Worm (Caenorhabditis elegans) whole organism, L4 larva: ENCODE data around the gene C35A5.3.

Source experiments
- T26A8.4 ChIP-seq: fragments of 200-800 bp; sonication (Bioruptor generic); IDR thresholded peaks from 2 replicates; pipeline ENCODE4 v1.3.6; 2022; ENCODE audit warnings: missing genetic modification characterization, missing compliant biosample characterization
- daf-19 ChIP-seq: fragments of 200-800 bp; sonication (Bioruptor generic); conservative IDR thresholded peaks from 2 replicates; pipeline ENCODE4 v1.3.6; 2022; ENCODE audit warnings: missing genetic modification characterization, missing compliant biosample characterization
- hlh-11 ChIP-seq: fragments of 200-800 bp; sonication (Bioruptor generic); optimal IDR thresholded peaks from 2 replicates; lab custom pipeline; 2018; ENCODE audit warnings: mild to moderate bottlenecking, missing genetic modification characterization, missing compliant biosample characterization
- jun-1 ChIP-seq: fragments of 150-350 bp; optimal IDR thresholded peaks from 2 replicates; lab custom pipeline; 2014; ENCODE audit warnings: missing biosample characterization, missing genetic modification reagents, missing genetic modification characterization
- lin-39 ChIP-seq: fragments of 150-350 bp; optimal IDR thresholded peaks from 2 replicates; lab custom pipeline; 2014; ENCODE audit warnings: missing biosample characterization, missing genetic modification reagents, missing genetic modification characterization
- madf-5 ChIP-seq, 2 experiments: fragments of 200-800 bp; sonication (Bioruptor generic); IDR thresholded peaks; 2 replicates each; pipeline ENCODE4 v1.3.6; 2022; ENCODE audit warnings: missing compliant biosample characterization in 2 of 2, missing genetic modification characterization in 2 of 2
- mxl-2 ChIP-seq: fragments of 200-800 bp; sonication (Bioruptor generic); conservative IDR thresholded peaks from 2 replicates; pipeline ENCODE4 v1.3.6; 2022; ENCODE audit warnings: missing genetic modification reagents, missing genetic modification characterization, missing compliant biosample characterization
- nhr-77 ChIP-seq: fragments of 150-350 bp; optimal IDR thresholded peaks from 2 replicates; lab custom pipeline; 2014; ENCODE audit warnings: missing biosample characterization, missing genetic modification characterization
- zag-1 ChIP-seq: fragments of 150-350 bp; optimal IDR thresholded peaks from 2 replicates; lab custom pipeline; 2014; ENCODE audit warnings: missing biosample characterization, missing genetic modification characterization

DNA sequence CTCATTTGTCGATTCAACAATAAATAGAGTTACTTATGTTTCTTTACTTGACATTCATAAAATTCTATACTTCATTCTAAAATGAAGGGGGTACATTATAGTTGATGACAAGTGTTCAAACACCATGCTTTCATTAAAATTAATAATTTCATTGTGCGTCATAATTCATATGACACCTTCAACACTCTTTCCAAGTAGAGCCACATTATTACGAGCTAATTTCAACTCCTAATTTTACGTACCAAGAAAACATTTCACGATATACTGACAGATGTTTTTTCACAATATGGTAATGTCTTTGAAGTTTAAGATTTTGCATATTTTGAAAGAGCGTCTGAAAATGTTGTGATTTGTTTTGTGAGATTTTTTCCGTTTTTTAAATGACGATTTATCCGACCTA is 35.7 kb downstream of the C35A5.3 start:
- no peak for TF ChIP-seq jun-1 (tag; lab: Kevin White, UChicago)
- no peak for TF ChIP-seq zag-1 (tag; lab: Kevin White, UChicago)
- TF ChIP-seq lin-39 (tag; lab: Kevin White, UChicago): no peak
- TF ChIP-seq mxl-2 (GFP tag; lab: Robert Waterston, UW): no peak
- TF ChIP-seq nhr-77 (tag; lab: Kevin White, UChicago): no peak
- TF ChIP-seq daf-19 (GFP tag; lab: Robert Waterston, UW): no peak
- TF ChIP-seq hlh-11 (tag; lab: Kevin White, UChicago): no peak
- TF ChIP-seq madf-5 (GFP tag; IDR thresholded peaks at IDR 0.05; lab: Robert Waterston, UW): no peak
- no peak for TF ChIP-seq T26A8.4 (GFP tag; lab: Robert Waterston, UW)
